Worm (Caenorhabditis elegans) whole organism, mixed stage, embryonic: ENCODE data around the gene Y32F6B.1.

Source experiments
- ceh-43 ChIP-seq: fragments of 200-800 bp; sonication (Bioruptor generic); optimal IDR thresholded peaks from 2 replicates; lab custom pipeline; 2018; ENCODE audit warnings: mild to moderate bottlenecking, missing genetic modification characterization, moderate library complexity, missing compliant biosample characterization
- zip-8 ChIP-seq: fragments of 150-350 bp; optimal IDR thresholded peaks from 2 replicates; lab custom pipeline; 2014; ENCODE audit warnings: missing biosample characterization, missing genetic modification characterization

DNA sequence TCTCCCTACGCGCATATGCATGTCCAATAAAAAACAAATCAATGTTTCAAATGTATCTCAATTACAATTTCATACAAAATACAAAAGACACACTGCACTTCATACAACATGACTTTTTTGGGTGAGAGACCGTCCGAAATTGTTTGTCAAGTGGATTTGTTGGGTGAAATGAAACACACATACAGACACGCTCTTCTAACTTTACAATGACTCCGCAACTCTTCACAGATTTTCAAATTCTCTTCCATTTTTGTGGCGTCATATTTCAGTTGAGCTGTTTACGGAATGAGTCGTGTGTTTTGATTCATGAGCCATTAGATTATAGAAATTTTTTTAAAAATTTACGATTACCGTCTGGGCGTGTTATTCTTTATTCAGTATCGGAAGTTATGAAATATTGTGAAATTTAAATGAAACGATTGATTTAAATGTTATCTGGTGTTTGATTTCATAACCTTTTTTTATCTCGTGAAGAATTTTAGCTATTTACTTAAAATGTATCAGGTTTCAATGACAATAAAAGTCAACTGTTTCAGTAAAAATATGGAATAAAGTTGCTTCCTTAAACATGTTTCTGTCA is 7.6 kb downstream of the Y32F6B.1 start:
- no peak for TF ChIP-seq zip-8
- TF ChIP-seq ceh-43: no peak
